Fruit fly (Drosophila melanogaster): Measurements from ENCODE around the gene LanB1.

DNA sequence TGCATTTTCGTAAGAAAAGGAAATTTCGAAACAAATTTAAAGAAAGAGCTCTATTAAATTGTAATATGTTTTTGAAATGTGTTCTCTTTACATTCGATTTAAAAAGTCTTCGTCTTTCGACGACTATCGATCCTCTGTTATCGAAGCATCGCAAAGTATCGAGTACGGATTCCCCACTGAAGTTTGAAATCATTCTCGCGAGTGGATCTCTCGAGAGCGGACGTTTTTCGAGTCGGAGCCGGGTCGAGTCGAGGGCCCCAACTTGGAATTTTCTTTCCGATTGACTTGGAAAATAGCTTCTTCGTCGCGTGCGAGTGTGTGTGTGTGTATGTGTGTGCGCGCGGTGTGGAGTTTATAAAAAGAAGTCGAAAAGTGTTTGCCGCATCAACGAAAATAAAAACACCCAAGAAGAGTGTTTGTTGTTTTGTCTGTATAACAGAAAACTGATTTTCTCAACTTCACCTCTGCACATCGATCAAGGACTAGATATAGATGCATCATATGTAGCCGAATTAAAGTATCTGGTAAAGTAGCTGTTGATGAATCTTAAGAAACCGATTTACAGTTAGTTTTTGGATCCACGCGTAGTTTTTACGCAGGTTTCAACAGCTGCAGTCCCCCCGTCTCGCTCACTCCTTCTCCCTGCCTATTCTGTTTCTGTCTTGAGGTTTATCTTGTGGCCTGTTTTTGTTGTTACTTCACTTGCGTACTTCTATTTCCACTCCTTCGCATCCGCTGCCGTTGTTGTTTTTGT lies at the start of gene LanB1:
- TF ChIP-seq CG8632 (GFP tag; optimal IDR thresholded peaks at IDR 0.05) (no peak), CG8319 (GFP tag; optimal IDR thresholded peaks at IDR 0.05) (no peak), CG4318 (GFP tag; optimal IDR thresholded peaks at IDR 0.05) (no peak), CG11762 (GFP tag; optimal IDR thresholded peaks at IDR 0.05; ENCODE audit: insufficient read depth) (no peak), Lpt (GFP tag; optimal IDR thresholded peaks at IDR 0.05) (peak; percentile 44), pdm3 (GFP tag; optimal IDR thresholded peaks at IDR 0.05) (no peak)

All from whole organism, prepupa.